Worm (Caenorhabditis elegans) whole organism, L3 larva: ENCODE data around the gene ncl-1.

ENCODE experiments used
- ZK546.5 ChIP-seq: sonication (generic microtip); optimal IDR thresholded peaks from 2 replicates; lab custom pipeline; 2017; ENCODE audit warnings: missing biosample characterization, missing genetic modification characterization
- aly-2 ChIP-seq: fragments of 150-350 bp; optimal IDR thresholded peaks from 2 replicates; lab custom pipeline; 2014; ENCODE audit warnings: missing biosample characterization, missing genetic modification characterization
- ceh-16 ChIP-seq: sonication (generic microtip); optimal IDR thresholded peaks from 2 replicates; lab custom pipeline; 2017; ENCODE audit warnings: missing biosample characterization, missing genetic modification characterization
- egl-27 ChIP-seq: sonication (generic microtip); optimal IDR thresholded peaks from 4 replicates; lab custom pipeline; 2017; ENCODE audit warnings: missing biosample characterization, missing genetic modification reagents, missing genetic modification characterization
- fkh-2 ChIP-seq: fragments of 150-350 bp; optimal IDR thresholded peaks from 2 replicates; lab custom pipeline; 2014; ENCODE audit warnings: missing biosample characterization, missing genetic modification reagents, missing genetic modification characterization
- fos-1 ChIP-seq: fragments of 150-350 bp; optimal IDR thresholded peaks from 2 replicates; lab custom pipeline; 2014; ENCODE audit warnings: missing biosample characterization, missing genetic modification characterization
- jun-1 ChIP-seq: fragments of 150-350 bp; optimal IDR thresholded peaks from 2 replicates; lab custom pipeline; 2014; ENCODE audit warnings: missing biosample characterization, missing genetic modification reagents, missing genetic modification characterization
- pha-4 ChIP-seq: fragments of 150-350 bp; optimal IDR thresholded peaks from 2 replicates; lab custom pipeline; 2014; ENCODE audit warnings: missing biosample characterization, missing genetic modification reagents, missing genetic modification characterization
- pqm-1 ChIP-seq: fragments of 150-350 bp; optimal IDR thresholded peaks from 2 replicates; lab custom pipeline; 2017; ENCODE audit warnings: missing biosample characterization, missing genetic modification characterization, inconsistent platforms
- snpc-4 ChIP-seq: fragments of 150-350 bp; optimal IDR thresholded peaks from 2 replicates; lab custom pipeline; 2014; ENCODE audit warnings: missing biosample characterization, missing genetic modification characterization

- no peak for TF ChIP-seq ceh-16 (tag; lab: Kevin White, UChicago)
- no peak for TF ChIP-seq fkh-2
- TF ChIP-seq aly-2 (tag; lab: Kevin White, UChicago), result no peak
- TF ChIP-seq snpc-4, result no peak
- no peak for TF ChIP-seq jun-1
- TF ChIP-seq ZK546.5 (tag; lab: Kevin White, UChicago), result no peak
- TF ChIP-seq pha-4 (tag; lab: Kevin White, UChicago), result no peak
- TF ChIP-seq egl-27 (tag; lab: Kevin White, UChicago), result no peak
- no peak for TF ChIP-seq pqm-1 (tag; lab: Kevin White, UChicago)
- no peak for TF ChIP-seq fos-1 (tag; lab: Kevin White, UChicago)
These were observed 53.4 kb downstream of the ncl-1 start, which contains the start of the genes ZK686.6 and ZK686.1 for ce11 chrIII:7772901-7773300.
